Worm (Caenorhabditis elegans): ENCODE data around the gene ZK637.4.

ZK637.4 gene

DNA sequence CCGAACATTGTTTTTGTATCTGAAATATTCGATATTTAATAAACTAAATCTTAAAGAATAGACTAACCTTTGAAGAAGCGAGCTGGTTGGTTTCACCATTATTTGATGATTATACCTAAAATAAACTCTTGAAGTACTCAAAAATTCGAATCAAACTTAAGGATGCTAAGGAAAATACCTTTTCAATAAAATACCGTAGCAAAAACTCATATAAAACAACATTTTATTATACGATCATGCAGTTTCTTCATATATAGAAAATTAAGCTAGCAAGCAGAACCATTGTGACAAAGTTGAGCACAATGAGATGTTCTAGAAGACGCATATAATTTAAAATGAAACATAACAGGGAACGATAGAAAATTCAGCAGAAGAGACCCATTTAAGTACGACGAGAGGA is 45.2 kb upstream of the ZK637.4 start, which contains the start of gene F44E2.7:
F44E2.7 (minus strand) TSS at position 101 of the 400 bp plus-strand sequence.
- TF ChIP-seq mep-1 (tag; optimal IDR thresholded peaks at IDR 0.05) (no peak), mls-2 (tag; optimal IDR thresholded peaks at IDR 0.05) (no peak), lsy-2 (tag; optimal IDR thresholded peaks at IDR 0.05) (no peak), nhr-2 (tag; optimal IDR thresholded peaks at IDR 0.05) (no peak), drap-1 (GFP tag; optimal IDR thresholded peaks at IDR 0.05) (no peak), blmp-1 (tag; optimal IDR thresholded peaks at IDR 0.05) (no peak), pha-4 (tag; optimal IDR thresholded peaks at IDR 0.05) (no peak), mab-5 (tag; optimal IDR thresholded peaks at IDR 0.05) (no peak), zip-8 (tag; optimal IDR thresholded peaks at IDR 0.05) (no peak), flh-1 (GFP tag; optimal IDR thresholded peaks at IDR 0.05) (no peak), unc-120 (tag; optimal IDR thresholded peaks at IDR 0.05; ENCODE audit: poor library complexity, severe bottlenecking) (no peak), ham-2 (GFP tag; optimal IDR thresholded peaks at IDR 0.05) (no peak), ztf-11 (tag; optimal IDR thresholded peaks at IDR 0.05) (no peak), nhr-76 (tag; optimal IDR thresholded peaks at IDR 0.05) (no peak), elt-1 (tag; optimal IDR thresholded peaks at IDR 0.05; ENCODE audit: borderline replicate concordance, insufficient read depth) (no peak), M03D4.4 (tag; optimal IDR thresholded peaks at IDR 0.05) (no peak), unc-39 (tag; optimal IDR thresholded peaks at IDR 0.05) (no peak)

DNA sequence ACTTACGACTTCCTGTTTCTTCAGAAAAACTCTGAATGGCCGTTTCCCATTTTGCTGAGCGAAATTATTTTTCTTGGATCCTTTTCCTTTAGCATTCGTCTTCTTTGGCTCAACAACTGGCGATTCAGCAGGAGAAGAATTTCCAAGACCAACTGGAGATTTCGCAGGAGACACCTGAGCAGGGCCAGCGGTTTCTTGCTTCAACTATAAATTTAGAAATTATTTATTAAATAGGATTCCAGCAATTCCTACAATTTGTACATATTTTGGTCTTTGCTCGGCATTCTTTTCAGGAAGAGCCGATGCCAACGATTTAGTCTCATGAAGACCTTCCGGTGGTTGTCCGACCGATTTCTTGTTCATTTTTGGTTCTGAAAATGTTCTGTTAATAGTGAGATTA is 44.1 kb upstream of the ZK637.4 start, which contains the start of gene F44E2.8:
F44E2.8 (minus strand) TSS at position 371 of the 400 bp plus-strand sequence.
- TF ChIP-seq sem-2 (GFP tag; optimal IDR thresholded peaks at IDR 0.05), result no peak
- TF ChIP-seq tbx-8 (GFP tag; optimal IDR thresholded peaks at IDR 0.05), result no peak
- TF ChIP-seq ham-2 (GFP tag; optimal IDR thresholded peaks at IDR 0.05), result no peak
- no peak for TF ChIP-seq cnd-1 (tag; optimal IDR thresholded peaks at IDR 0.05)
- TF ChIP-seq drap-1 (GFP tag; optimal IDR thresholded peaks at IDR 0.05), result no peak
- no peak for TF ChIP-seq lin-32 (GFP tag; optimal IDR thresholded peaks at IDR 0.05)
- no peak for TF ChIP-seq ztf-11 (tag; optimal IDR thresholded peaks at IDR 0.05)
- TF ChIP-seq bed-3 (GFP tag; optimal IDR thresholded peaks at IDR 0.05), result no peak
- no peak for TF ChIP-seq lsy-2 (tag; optimal IDR thresholded peaks at IDR 0.05)
- TF ChIP-seq M03D4.4 (tag; optimal IDR thresholded peaks at IDR 0.05), result no peak
- no peak for TF ChIP-seq sptf-1 (tag; optimal IDR thresholded peaks at IDR 0.05)
- TF ChIP-seq mab-5 (tag; optimal IDR thresholded peaks at IDR 0.05), result no peak
- no peak for TF ChIP-seq unc-39 (tag; optimal IDR thresholded peaks at IDR 0.05)
- no peak for TF ChIP-seq lin-13 (tag; optimal IDR thresholded peaks at IDR 0.05)
- TF ChIP-seq blmp-1 (tag; optimal IDR thresholded peaks at IDR 0.05), result no peak
- TF ChIP-seq ces-1 (GFP tag; optimal IDR thresholded peaks at IDR 0.05), result no peak
- TF ChIP-seq elt-3 (tag; optimal IDR thresholded peaks at IDR 0.05), result no peak
- no peak for TF ChIP-seq unc-62 (GFP tag; optimal IDR thresholded peaks at IDR 0.05)
- no peak for TF ChIP-seq mls-2 (tag; optimal IDR thresholded peaks at IDR 0.05)
- no peak for TF ChIP-seq ceh-43 (GFP tag; optimal IDR thresholded peaks at IDR 0.05)

DNA sequence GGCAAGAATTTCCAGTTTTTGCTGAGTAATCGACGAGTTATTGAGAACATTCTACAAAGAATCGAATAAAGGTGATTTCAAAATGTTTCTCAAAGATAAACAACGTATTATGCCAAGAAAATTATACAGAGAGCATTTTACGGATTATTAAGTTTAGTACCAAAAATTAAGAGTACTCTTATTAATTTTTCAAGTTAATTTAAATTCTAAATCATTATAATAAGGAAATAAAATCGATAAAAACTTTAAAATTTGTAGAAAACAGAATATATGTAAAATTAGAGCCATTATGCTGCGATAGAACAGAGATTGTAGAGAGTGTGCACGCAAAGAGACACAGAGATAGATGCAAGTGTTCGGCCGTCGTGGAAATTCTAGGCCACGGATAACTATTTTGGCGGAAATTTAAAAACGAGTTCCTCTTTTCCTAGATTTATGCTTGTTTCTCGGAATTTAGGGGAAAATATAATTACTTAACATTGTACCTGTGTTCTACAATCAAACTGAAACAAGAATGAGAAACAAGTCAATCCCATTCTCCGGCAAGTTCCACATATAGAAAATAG is 43.0 kb upstream of the ZK637.4 start, which contains the start of gene F44E2.9:
F44E2.9 (minus strand) TSS at position 51 of the 566 bp plus-strand sequence.
- TF ChIP-seq sptf-1 (tag; optimal IDR thresholded peaks at IDR 0.05) (peak; percentile 41), sem-2 (GFP tag; optimal IDR thresholded peaks at IDR 0.05) (no peak), unc-120 (tag; optimal IDR thresholded peaks at IDR 0.05; ENCODE audit: poor library complexity, severe bottlenecking) (no peak), hlh-1 (tag; optimal IDR thresholded peaks at IDR 0.05) (peak; percentile 5), nhr-2 (tag; optimal IDR thresholded peaks at IDR 0.05) (no peak)

DNA sequence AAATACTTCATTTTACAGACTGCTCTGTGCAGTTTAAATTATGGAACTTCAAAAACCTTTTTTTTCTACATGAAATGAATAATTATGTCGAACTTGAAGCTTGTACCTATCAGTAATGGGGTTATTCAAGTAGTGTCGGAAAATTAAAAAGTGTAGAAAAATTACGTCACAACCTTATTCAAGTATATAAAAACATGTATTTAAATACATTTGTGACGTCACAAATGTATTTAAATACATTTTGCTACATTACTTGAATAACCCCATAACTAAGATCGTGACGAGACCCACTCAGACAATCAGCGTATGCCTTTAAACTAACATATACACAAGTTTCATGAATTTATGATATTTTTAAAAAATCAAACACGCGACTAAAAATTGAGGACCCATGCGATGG is 42.5 kb upstream of the ZK637.4 start:
- peak; percentile 91 for TF ChIP-seq zip-8 (tag; optimal IDR thresholded peaks at IDR 0.05)

DNA sequence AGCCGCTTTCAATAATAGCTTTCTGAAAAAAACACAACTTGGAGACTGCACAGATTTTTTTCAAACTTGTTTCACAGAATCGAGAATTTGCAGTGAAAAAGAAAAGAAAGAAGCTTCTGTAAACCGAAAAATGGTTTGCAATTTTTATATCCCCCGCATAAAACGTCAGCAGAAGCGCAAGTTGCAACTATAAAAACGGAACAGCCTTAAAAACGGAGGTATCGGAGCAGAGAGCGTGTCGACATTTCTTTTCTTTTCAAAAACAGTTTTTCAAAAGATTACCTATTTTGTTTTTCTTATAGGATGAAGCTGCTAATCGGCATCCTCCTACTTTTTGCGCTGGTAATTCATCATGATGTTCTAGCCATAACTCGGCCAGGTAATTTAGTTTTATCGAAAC is 41.6 kb upstream of the ZK637.4 start, which contains the start of gene plg-1:
plg-1 (plus strand) TSS at position 301 of the 400 bp plus-strand sequence.
- TF ChIP-seq lsy-2 (tag; optimal IDR thresholded peaks at IDR 0.05) (no peak), zip-8 (tag; optimal IDR thresholded peaks at IDR 0.05) (no peak), mep-1 (tag; optimal IDR thresholded peaks at IDR 0.05) (no peak), ham-2 (GFP tag; optimal IDR thresholded peaks at IDR 0.05) (no peak), nhr-237 (tag; optimal IDR thresholded peaks at IDR 0.05) (no peak), sem-2 (GFP tag; optimal IDR thresholded peaks at IDR 0.05) (no peak), unc-62 (GFP tag; optimal IDR thresholded peaks at IDR 0.05) (no peak), unc-39 (tag; optimal IDR thresholded peaks at IDR 0.05) (no peak), bed-3 (GFP tag; optimal IDR thresholded peaks at IDR 0.05) (no peak), ceh-43 (GFP tag; optimal IDR thresholded peaks at IDR 0.05) (no peak), ztf-11 (tag; optimal IDR thresholded peaks at IDR 0.05) (no peak)

All from whole organism, mixed stage, embryonic.